Worm (Caenorhabditis elegans): ENCODE data around the gene Y48A6B.9.

The Y48A6B.9 gene

DNA sequence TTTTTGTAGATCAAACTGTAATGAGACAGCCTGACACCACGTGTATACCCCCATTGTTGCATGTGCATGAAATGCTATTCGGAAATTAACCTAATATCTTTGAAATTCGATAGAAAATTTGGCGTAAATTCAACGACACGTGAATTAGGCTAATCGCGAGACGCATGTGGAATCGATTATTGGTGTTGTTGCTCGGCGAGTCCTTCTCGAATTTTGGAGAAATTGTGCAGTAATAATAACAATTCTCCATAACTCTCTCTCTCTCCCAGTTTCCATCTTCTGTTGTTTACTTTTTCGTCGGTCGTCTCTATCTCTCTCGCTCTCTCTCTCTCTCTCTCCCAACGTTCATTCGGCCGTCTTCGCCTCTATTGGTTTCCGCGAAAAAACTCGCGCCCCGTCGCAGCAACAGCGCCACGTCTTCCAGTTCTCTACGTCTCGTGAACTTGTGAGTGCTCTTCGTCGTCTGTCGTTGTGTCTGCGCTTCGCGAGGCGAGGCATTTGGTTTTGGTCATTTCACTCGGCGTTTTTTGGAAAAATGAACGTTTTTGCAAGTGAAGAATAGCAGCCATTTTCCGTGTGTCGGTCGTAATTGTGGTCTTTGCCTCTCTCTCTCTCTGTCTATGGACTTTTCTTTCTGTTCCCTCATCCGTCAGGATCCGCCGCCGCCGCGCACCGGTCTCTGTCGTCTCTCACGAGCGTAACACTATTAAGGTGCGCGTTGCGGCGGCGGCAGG lies 21.7 kb downstream of the Y48A6B.9 start (continued):
- no peak for TF ChIP-seq nhr-10 (tag; optimal IDR thresholded peaks at IDR 0.05)
- TF ChIP-seq tag-97 (GFP tag; IDR thresholded peaks at IDR 0.05), result no peak
- TF ChIP-seq snpc-4 (tag; optimal IDR thresholded peaks at IDR 0.05), result no peak
- no peak for TF ChIP-seq nhr-237 (tag; optimal IDR thresholded peaks at IDR 0.05)
- no peak for TF ChIP-seq ztf-11 (tag; optimal IDR thresholded peaks at IDR 0.05)
- peak; percentile 55 for TF ChIP-seq T26A8.4 (GFP tag; IDR thresholded peaks at IDR 0.05)
- no peak for TF ChIP-seq dmd-9 (GFP tag; IDR thresholded peaks at IDR 0.05)
- TF ChIP-seq gei-8 (GFP tag; optimal IDR thresholded peaks at IDR 0.05), result no peak
- TF ChIP-seq ama-1 (optimal IDR thresholded peaks at IDR 0.05), result no peak
- TF ChIP-seq F44E2.7 (GFP tag; IDR thresholded peaks at IDR 0.05), result no peak
- no peak for TF ChIP-seq lin-29 (GFP tag; IDR thresholded peaks at IDR 0.05)
- no peak for TF ChIP-seq ceh-44 (GFP tag; IDR thresholded peaks at IDR 0.05)
- no peak for TF ChIP-seq daf-16 (GFP tag; optimal IDR thresholded peaks at IDR 0.05)
- peak; percentile 52 for TF ChIP-seq daf-16 (tag; optimal IDR thresholded peaks at IDR 0.05)
- TF ChIP-seq hlh-30 (tag; optimal IDR thresholded peaks at IDR 0.05; ENCODE audit: insufficient read depth), result peak; percentile 88
- peak; percentile 61 for TF ChIP-seq mxl-3 (GFP tag; optimal IDR thresholded peaks at IDR 0.05)
- TF ChIP-seq attf-4 (tag; optimal IDR thresholded peaks at IDR 0.05), result no peak
- TF ChIP-seq egl-43 (GFP tag; IDR thresholded peaks at IDR 0.05), result peak; percentile 69; the same call in 1 of the 2 replicates
- no peak for TF ChIP-seq zfp-2 (tag; optimal IDR thresholded peaks at IDR 0.05)
- TF ChIP-seq nhr-48 (tag; optimal IDR thresholded peaks at IDR 0.05), result peak; percentile 55
- TF ChIP-seq nhr-77 (tag; optimal IDR thresholded peaks at IDR 0.05), result peak; percentile 7
- TF ChIP-seq Y48G9A.11 (GFP tag; IDR thresholded peaks at IDR 0.05), result no peak
- TF ChIP-seq aly-2 (tag; optimal IDR thresholded peaks at IDR 0.05), result no peak
- TF ChIP-seq cey-2 (tag; optimal IDR thresholded peaks at IDR 0.05; ENCODE audit: borderline replicate concordance, insufficient read depth), result no peak
- no peak for TF ChIP-seq R02D3.7 (tag; optimal IDR thresholded peaks at IDR 0.05)
- no peak for TF ChIP-seq madf-9 (GFP tag; conservative IDR thresholded peaks at IDR 0.05)
- TF ChIP-seq F10B5.3 (tag; optimal IDR thresholded peaks at IDR 0.05), result no peak
- TF ChIP-seq dmd-8 (GFP tag; IDR thresholded peaks at IDR 0.05), result no peak
- no peak for TF ChIP-seq fos-1 (tag; optimal IDR thresholded peaks at IDR 0.05)
- TF ChIP-seq ZK546.5 (tag; optimal IDR thresholded peaks at IDR 0.05), result no peak
- TF ChIP-seq F26F4.8 (GFP tag; conservative IDR thresholded peaks at IDR 0.05), result no peak
- TF ChIP-seq egl-27 (tag; optimal IDR thresholded peaks at IDR 0.05), result no peak
- TF ChIP-seq nhr-28 (tag; optimal IDR thresholded peaks at IDR 0.05), result peak; percentile 64
- TF ChIP-seq lin-39 (tag; optimal IDR thresholded peaks at IDR 0.05), result no peak
- 0 out of 2 replicates have a peak, but pooled peaks have one; percentile 43 for TF ChIP-seq arid-1 (GFP tag; conservative IDR thresholded peaks at IDR 0.05)
- TF ChIP-seq ZK337.2 (GFP tag; IDR thresholded peaks at IDR 0.05), result no peak
- no peak for TF ChIP-seq Y5F2A.4 (GFP tag; optimal IDR thresholded peaks at IDR 0.05)
- peak; percentile 31 for TF ChIP-seq nhr-11 (tag; optimal IDR thresholded peaks at IDR 0.05)
- TF ChIP-seq mdl-1 (tag; optimal IDR thresholded peaks at IDR 0.05), result peak; percentile 31 to 81
- no peak for TF ChIP-seq tra-1 (GFP tag; IDR thresholded peaks at IDR 0.05)
- no peak for TF ChIP-seq skn-1 (tag; optimal IDR thresholded peaks at IDR 0.05)
- no peak for TF ChIP-seq saeg-2 (GFP tag; IDR thresholded peaks at IDR 0.05)
- no peak for TF ChIP-seq daf-8 (GFP tag; IDR thresholded peaks at IDR 0.05)
- TF ChIP-seq spr-1 (tag; optimal IDR thresholded peaks at IDR 0.05), result peak; percentile 64
- TF ChIP-seq jun-1 (tag; optimal IDR thresholded peaks at IDR 0.05), result peak; percentile 13
- TF ChIP-seq php-3 (GFP tag; IDR thresholded peaks at IDR 0.05), result no peak
- no peak for TF ChIP-seq duxl-1 (tag; optimal IDR thresholded peaks at IDR 0.05; ENCODE audit: poor library complexity)
- TF ChIP-seq nhr-111 (GFP tag; optimal IDR thresholded peaks at IDR 0.05), result no peak
- peak; percentile 73 for TF ChIP-seq mep-1 (tag; optimal IDR thresholded peaks at IDR 0.05)
- no peak for TF ChIP-seq lim-7 (GFP tag; IDR thresholded peaks at IDR 0.05)
- TF ChIP-seq T20F7.1 (GFP tag; optimal IDR thresholded peaks at IDR 0.05), result no peak
- TF ChIP-seq lin-1 (GFP tag; IDR thresholded peaks at IDR 0.05), result no peak
